Worm (Caenorhabditis elegans): ENCODE data around the gene pinn-4.

ce11 chrII:13447166-13447643 is 44.4 kb downstream of the pinn-4 start, which contains the start of gene tbc-14:
- TF ChIP-seq lin-1 (GFP tag; IDR thresholded peaks at IDR 0.05) (no peak), lin-15B (tag; optimal IDR thresholded peaks at IDR 0.05) (no peak), mxl-2 (GFP tag; conservative IDR thresholded peaks at IDR 0.05) (no peak)
